Worm (Caenorhabditis elegans) whole organism, late embryonic: ENCODE results near the gene mrpl-51.
A peak's percentile ranks its signal among the peaks of the same experiment; 100 is the strongest.

ENCODE experiments used
- ama-1 ChIP-seq: fragments of 150-350 bp; optimal IDR thresholded peaks from 2 replicates; lab custom pipeline; 2014
- dmd-4 ChIP-seq: sonication (generic microtip); optimal IDR thresholded peaks from 2 replicates; lab custom pipeline; 2016; ENCODE audit warnings: borderline replicate concordance, missing genetic modification characterization, missing compliant biosample characterization
- hlh-30 ChIP-seq: sonication (generic microtip); optimal IDR thresholded peaks from 2 replicates; lab custom pipeline; 2017; ENCODE audit warnings: antibody characterized with exemption, missing genetic modification characterization, missing compliant biosample characterization; ENCODE audit not compliant: insufficient read depth
- lin-11 ChIP-seq: fragments of 200-800 bp; sonication (Bioruptor generic); optimal IDR thresholded peaks from 2 replicates; lab custom pipeline; 2018; ENCODE audit warnings: mild to moderate bottlenecking, missing genetic modification characterization, missing compliant biosample characterization
- nfya-1 ChIP-seq: sonication (generic microtip); optimal IDR thresholded peaks from 2 replicates; lab custom pipeline; 2017; ENCODE audit warnings: missing genetic modification characterization, mild to moderate bottlenecking, missing compliant biosample characterization, antibody characterized with exemption, moderate library complexity
- nhr-11 ChIP-seq: fragments of 150-350 bp; optimal IDR thresholded peaks from 2 replicates; lab custom pipeline; 2014; ENCODE audit warnings: missing biosample characterization, missing genetic modification characterization
- pha-4 ChIP-seq: fragments of 150-350 bp; optimal IDR thresholded peaks from 2 replicates; lab custom pipeline; 2018; ENCODE audit warnings: missing biosample characterization, missing genetic modification reagents, missing genetic modification characterization
- rnt-1 ChIP-seq: sonication (generic microtip); optimal IDR thresholded peaks from 2 replicates; lab custom pipeline; 2016; ENCODE audit warnings: missing genetic modification characterization, missing compliant biosample characterization
- sox-4 ChIP-seq: sonication (generic microtip); optimal IDR thresholded peaks from 2 replicates; lab custom pipeline; 2017; ENCODE audit warnings: mild to moderate bottlenecking, missing genetic modification characterization, inconsistent platforms, missing compliant biosample characterization
- ttx-3 ChIP-seq: sonication (generic microtip); optimal IDR thresholded peaks from 2 replicates; lab custom pipeline; 2016; ENCODE audit warnings: missing genetic modification reagents, missing genetic modification characterization, missing compliant biosample characterization
- unc-86 ChIP-seq: sonication (generic microtip); optimal IDR thresholded peaks from 2 replicates; lab custom pipeline; 2016; ENCODE audit warnings: missing genetic modification characterization, missing compliant biosample characterization
- zip-5 ChIP-seq: sonication (generic microtip); optimal IDR thresholded peaks from 2 replicates; lab custom pipeline; 2016; ENCODE audit warnings: missing genetic modification characterization, missing compliant biosample characterization
- ztf-16 ChIP-seq: sonication (generic microtip); optimal IDR thresholded peaks from 2 replicates; lab custom pipeline; 2017; ENCODE audit warnings: missing genetic modification characterization, missing compliant biosample characterization

DNA sequence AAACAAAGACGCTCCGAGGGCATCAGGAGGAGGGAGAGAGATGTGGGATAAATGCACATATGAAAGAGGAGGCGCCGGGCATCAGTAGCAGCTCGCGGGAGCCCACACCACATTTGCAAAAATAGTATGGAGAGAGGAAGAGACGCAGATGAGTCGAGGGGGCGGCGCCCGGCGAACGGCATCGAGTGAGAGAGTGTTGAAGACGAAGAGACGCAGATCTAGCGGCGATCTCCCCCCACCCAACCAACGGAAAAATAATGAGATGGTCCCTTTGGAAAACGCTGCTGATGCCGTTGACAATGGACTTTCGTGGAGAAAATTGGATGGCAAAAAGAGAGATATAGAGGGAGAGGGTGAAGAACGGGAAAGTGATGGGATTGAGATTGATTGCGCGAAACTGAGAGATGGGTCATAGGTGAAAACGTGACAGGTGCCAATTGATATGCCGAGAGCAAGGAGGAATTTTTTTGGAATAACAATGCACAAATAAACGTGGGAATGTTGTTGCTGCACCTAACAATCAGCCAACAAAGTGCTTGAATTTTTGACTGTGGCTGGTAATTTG, 18.6 kb upstream of the mrpl-51 start:
- TF ChIP-seq rnt-1 (tag; lab: Kevin White, UChicago), result peak; percentile 71
- no peak for TF ChIP-seq unc-86
- no peak for TF ChIP-seq ztf-16
- no peak for TF ChIP-seq ama-1 (lab: Kevin White, UChicago)
- no peak for TF ChIP-seq nhr-11 (tag; lab: Kevin White, UChicago)
- TF ChIP-seq hlh-30, result no peak
- TF ChIP-seq nfya-1 (tag; lab: Kevin White, UChicago), result peak; percentile 8
- TF ChIP-seq pha-4, result no peak
- no peak for TF ChIP-seq dmd-4 (tag; lab: Kevin White, UChicago)
- TF ChIP-seq sox-4 (tag; lab: Kevin White, UChicago), result no peak
- TF ChIP-seq zip-5, result no peak
- TF ChIP-seq lin-11 (tag; lab: Kevin White, UChicago), result no peak
- TF ChIP-seq ttx-3 (tag; lab: Kevin White, UChicago), result no peak
